Worm (Caenorhabditis elegans): ENCODE data around the gene ZK512.7.

ce11 chrIII:9103643-9104042 lies 34.9 kb downstream of the ZK512.7 start, which contains the start of gene dos-1:
- TF ChIP-seq T22C8.4 (GFP tag; IDR thresholded peaks at IDR 0.05) (no peak), cog-1 (tag; optimal IDR thresholded peaks at IDR 0.05) (no peak), med-1 (GFP tag; optimal IDR thresholded peaks at IDR 0.05; ENCODE audit: insufficient read depth) (no peak), klf-2 (GFP tag; conservative IDR thresholded peaks at IDR 0.05) (no peak), flt-1 (GFP tag; IDR thresholded peaks at IDR 0.05) (no peak), ref-1 (GFP tag; conservative IDR thresholded peaks at IDR 0.05) (no peak), ztf-29 (GFP tag; IDR thresholded peaks at IDR 0.05) (no peak), tab-1 (GFP tag; IDR thresholded peaks at IDR 0.05) (no peak), ztf-23 (GFP tag; IDR thresholded peaks at IDR 0.05) (no peak)
